Fruit fly (Drosophila melanogaster) whole organism, pupa: ENCODE data around the gene CG31029.

Experiments
- CG17806 ChIP-seq: fragments of 200-800 bp; sonication (Bioruptor generic); optimal IDR thresholded peaks from 2 replicates; lab custom pipeline; 2018; ENCODE audit warnings: missing biosample characterization, mild to moderate bottlenecking, missing genetic modification characterization, moderate library complexity
- Snoo ChIP-seq: fragments of 200-800 bp; sonication (Bioruptor generic); optimal IDR thresholded peaks from 3 replicates; lab custom pipeline; 2017; ENCODE audit warnings: missing biosample characterization, mild to moderate bottlenecking, missing genetic modification characterization, inconsistent platforms

dm6 chr3R:30109380-30109779, 22.8 kb downstream of the CG31029 start:
- TF ChIP-seq CG17806 (tag; lab: Kevin White, UChicago) (no peak), Snoo (no peak)
